Worm (Caenorhabditis elegans): ENCODE data around the gene M163.8.
A peak's percentile ranks its signal among the peaks of the same experiment; 100 is the strongest.

M163.8 gene

ce11 chrX:14507992-14508391 is 23.1 kb downstream of the M163.8 start:
- TF ChIP-seq egl-27 (tag; optimal IDR thresholded peaks at IDR 0.05), result peak; percentile 54
- TF ChIP-seq sma-3 (GFP tag; optimal IDR thresholded peaks at IDR 0.05), result peak; percentile 69
- TF ChIP-seq unc-62 (GFP tag; optimal IDR thresholded peaks at IDR 0.05), result no peak
- peak; percentile 80 for TF ChIP-seq sma-9 (GFP tag; optimal IDR thresholded peaks at IDR 0.05)
- TF ChIP-seq sma-9 (tag; optimal IDR thresholded peaks at IDR 0.05), result no peak
- no peak for TF ChIP-seq ama-1 (optimal IDR thresholded peaks at IDR 0.05)
- no peak for TF ChIP-seq zag-1 (tag; optimal IDR thresholded peaks at IDR 0.05)
- peak; percentile 53 for TF ChIP-seq nhr-129 (tag; optimal IDR thresholded peaks at IDR 0.05)
- TF ChIP-seq skn-1 (tag; optimal IDR thresholded peaks at IDR 0.05), result no peak
- no peak for TF ChIP-seq snpc-4 (tag; optimal IDR thresholded peaks at IDR 0.05)
- TF ChIP-seq nhr-25 (tag; optimal IDR thresholded peaks at IDR 0.05), result peak; percentile 94
- peak; percentile 26 for TF ChIP-seq sem-4 (tag; optimal IDR thresholded peaks at IDR 0.05)
- TF ChIP-seq fos-1 (tag; optimal IDR thresholded peaks at IDR 0.05), result peak; percentile 43
- peak; percentile 51 for TF ChIP-seq nhr-6 (tag; optimal IDR thresholded peaks at IDR 0.05)
- peak; percentile 83 for TF ChIP-seq nhr-21 (tag; optimal IDR thresholded peaks at IDR 0.05)
- no peak for TF ChIP-seq nhr-12 (tag; optimal IDR thresholded peaks at IDR 0.05)
- peak; percentile 46 for TF ChIP-seq F13H6.1 (tag; optimal IDR thresholded peaks at IDR 0.05)
- peak; percentile 97 for TF ChIP-seq blmp-1 (tag; optimal IDR thresholded peaks at IDR 0.05; ENCODE audit: insufficient read depth)
- peak; percentile 47 for TF ChIP-seq ceh-16 (tag; optimal IDR thresholded peaks at IDR 0.05)

ce11 chrX:14508823-14509259 is 23.9 kb downstream of the M163.8 start:
- TF ChIP-seq ZK546.5 (tag; optimal IDR thresholded peaks at IDR 0.05) (no peak), egl-27 (tag; optimal IDR thresholded peaks at IDR 0.05) (peak; percentile 91), nhr-77 (tag; optimal IDR thresholded peaks at IDR 0.05) (no peak), sem-4 (tag; optimal IDR thresholded peaks at IDR 0.05) (peak; percentile 78), nhr-21 (tag; optimal IDR thresholded peaks at IDR 0.05) (peak; percentile 84), unc-55 (GFP tag; optimal IDR thresholded peaks at IDR 0.05) (no peak), ama-1 (optimal IDR thresholded peaks at IDR 0.05) (no peak), lsy-2 (tag; optimal IDR thresholded peaks at IDR 0.05) (peak in 1 of 2 experiments; percentile 64), skn-1 (tag; optimal IDR thresholded peaks at IDR 0.05) (no peak), mab-5 (tag; optimal IDR thresholded peaks at IDR 0.05) (no peak), Y55F3AM.14 (GFP tag; optimal IDR thresholded peaks at IDR 0.05) (no peak), fos-1 (tag; optimal IDR thresholded peaks at IDR 0.05) (peak; percentile 53), unc-39 (tag; optimal IDR thresholded peaks at IDR 0.05) (no peak), ceh-16 (tag; optimal IDR thresholded peaks at IDR 0.05) (peak; percentile 67), lin-13 (GFP tag; optimal IDR thresholded peaks at IDR 0.05) (peak; percentile 24), sma-9 (GFP tag; optimal IDR thresholded peaks at IDR 0.05) (peak; percentile 93), sma-9 (tag; optimal IDR thresholded peaks at IDR 0.05) (no peak), ceh-82 (tag; optimal IDR thresholded peaks at IDR 0.05) (no peak), mbf-1 (tag; optimal IDR thresholded peaks at IDR 0.05) (no peak), C34F6.9 (tag; optimal IDR thresholded peaks at IDR 0.05) (peak; percentile 49), aly-2 (tag; optimal IDR thresholded peaks at IDR 0.05) (no peak), unc-62 (GFP tag; optimal IDR thresholded peaks at IDR 0.05) (peak; percentile 74), gmeb-1 (tag; optimal IDR thresholded peaks at IDR 0.05) (no peak), mdl-1 (tag; optimal IDR thresholded peaks at IDR 0.05) (peak in 1 of 2 experiments; percentile 10), nhr-237 (tag; optimal IDR thresholded peaks at IDR 0.05) (no peak), sma-3 (GFP tag; optimal IDR thresholded peaks at IDR 0.05) (peak; percentile 66), lin-39 (tag; optimal IDR thresholded peaks at IDR 0.05) (no peak), ztf-1 (GFP tag; conservative IDR thresholded peaks at IDR 0.05) (no peak), ztf-11 (tag; optimal IDR thresholded peaks at IDR 0.05) (no peak), nhr-6 (tag; optimal IDR thresholded peaks at IDR 0.05) (peak; percentile 51), alr-1 (tag; optimal IDR thresholded peaks at IDR 0.05) (no peak), elt-1 (tag; optimal IDR thresholded peaks at IDR 0.05) (peak; percentile 46), nhr-129 (tag; optimal IDR thresholded peaks at IDR 0.05) (peak; percentile 82), nhr-25 (tag; optimal IDR thresholded peaks at IDR 0.05) (peak; percentile 88), nhr-11 (tag; optimal IDR thresholded peaks at IDR 0.05) (no peak), ztf-4 (tag; optimal IDR thresholded peaks at IDR 0.05) (peak; percentile 24), crh-2 (tag; optimal IDR thresholded peaks at IDR 0.05) (peak; percentile 46), nhr-12 (tag; optimal IDR thresholded peaks at IDR 0.05) (no peak), snpc-4 (tag; optimal IDR thresholded peaks at IDR 0.05) (no peak), peb-1 (tag; optimal IDR thresholded peaks at IDR 0.05) (no peak), nhr-10 (tag; optimal IDR thresholded peaks at IDR 0.05) (no peak), F13H6.1 (tag; optimal IDR thresholded peaks at IDR 0.05) (peak; percentile 81), lin-11 (tag; optimal IDR thresholded peaks at IDR 0.05) (no peak), dmd-4 (tag; optimal IDR thresholded peaks at IDR 0.05) (no peak), nhr-23 (tag; optimal IDR thresholded peaks at IDR 0.05) (no peak), R02D3.7 (tag; optimal IDR thresholded peaks at IDR 0.05) (no peak), blmp-1 (tag; optimal IDR thresholded peaks at IDR 0.05; ENCODE audit: insufficient read depth) (peak; percentile 73), elt-3 (tag; optimal IDR thresholded peaks at IDR 0.05) (no peak), zag-1 (tag; optimal IDR thresholded peaks at IDR 0.05) (no peak)
